Worm (Caenorhabditis elegans): Measurements from ENCODE around the gene C27D6.15.

Gene C27D6.15

ce11 chrII:5141945-5142514, 29.7 kb upstream of the C27D6.15 start, which contains the start of gene nas-29:
Gene nas-29, minus strand, starts transcription at chrII:5142036.
- TF ChIP-seq nhr-80 (tag; optimal IDR thresholded peaks at IDR 0.05) (peak; percentile 79), dox-1 (GFP tag; IDR thresholded peaks at IDR 0.05) (0 out of 2 replicates have a peak, but pooled peaks have one; percentile 29), ZK185.1 (tag; optimal IDR thresholded peaks at IDR 0.05; ENCODE audit: poor library complexity, severe bottlenecking) (no peak)

- TF ChIP-seq aptf-2 (GFP tag; conservative IDR thresholded peaks at IDR 0.05) (no peak), snpc-3.4 (tag; optimal IDR thresholded peaks at IDR 0.05) (no peak), egl-18 (GFP tag; IDR thresholded peaks at IDR 0.05) (no peak), C06A6.2 (GFP tag; conservative IDR thresholded peaks at IDR 0.05) (no peak)
These were observed 29.1 kb upstream of the C27D6.15 start, which contains the start of gene F58A6.1 for ce11 chrII:5142619-5143018. Gene F58A6.1, plus strand, starts transcription at chrII:5142919.

- TF ChIP-seq him-1 (tag; optimal IDR thresholded peaks at IDR 0.05), result no peak
- no peak for TF ChIP-seq unc-130 (GFP tag; optimal IDR thresholded peaks at IDR 0.05)
- TF ChIP-seq hlh-26 (GFP tag; conservative IDR thresholded peaks at IDR 0.05), result no peak
- TF ChIP-seq athp-1 (tag; optimal IDR thresholded peaks at IDR 0.05), result no peak
- TF ChIP-seq attf-5 (GFP tag; optimal IDR thresholded peaks at IDR 0.05), result no peak
- TF ChIP-seq aptf-3 (GFP tag; IDR thresholded peaks at IDR 0.05), result no peak
- no peak for TF ChIP-seq sea-2 (GFP tag; IDR thresholded peaks at IDR 0.05)
- no peak for TF ChIP-seq Y67H2A.10 (GFP tag; conservative IDR thresholded peaks at IDR 0.05)
- no peak for TF ChIP-seq nfyb-1 (GFP tag; IDR thresholded peaks at IDR 0.05)
- TF ChIP-seq ceh-27 (GFP tag; optimal IDR thresholded peaks at IDR 0.05), result no peak
- no peak for TF ChIP-seq nhr-27 (tag; optimal IDR thresholded peaks at IDR 0.05)
- TF ChIP-seq F57C9.4 (tag; optimal IDR thresholded peaks at IDR 0.05), result no peak
- no peak for TF ChIP-seq K11D2.4 (GFP tag; IDR thresholded peaks at IDR 0.05)
These were observed 23.4 kb upstream of the C27D6.15 start, which contains the start of gene F58A6.5 for ce11 chrII:5148349-5148748. Gene F58A6.5, minus strand, starts transcription at chrII:5148449.

- TF ChIP-seq egrh-3 (GFP tag; IDR thresholded peaks at IDR 0.05) (no peak), lir-1 (GFP tag; conservative IDR thresholded peaks at IDR 0.05) (no peak), Y67H2A.10 (GFP tag; conservative IDR thresholded peaks at IDR 0.05) (no peak), C17E4.6 (GFP tag; IDR thresholded peaks at IDR 0.05) (no peak), ceh-40 (GFP tag; IDR thresholded peaks at IDR 0.05) (no peak), ztf-18 (tag; optimal IDR thresholded peaks at IDR 0.05) (no peak), snpc-3.4 (tag; optimal IDR thresholded peaks at IDR 0.05) (no peak), him-1 (tag; optimal IDR thresholded peaks at IDR 0.05) (no peak), ceh-100 (GFP tag; IDR thresholded peaks at IDR 0.05) (no peak), F55B11.4 (tag; optimal IDR thresholded peaks at IDR 0.05; ENCODE audit: borderline replicate concordance, insufficient read depth) (no peak), egl-44 (GFP tag; IDR thresholded peaks at IDR 0.05) (no peak), sptf-2 (GFP tag; optimal IDR thresholded peaks at IDR 0.05) (no peak)
These were observed 20.9 kb upstream of the C27D6.15 start, which contains the start of gene srb-16 for ce11 chrII:5150829-5151228. Gene srb-16, minus strand, starts transcription at chrII:5150929.

ce11 chrII:5154540-5154939, 17.2 kb upstream of the C27D6.15 start, which contains the start of gene srb-12:
Gene srb-12, minus strand, starts transcription at chrII:5154640.
- TF ChIP-seq zim-3 (tag; optimal IDR thresholded peaks at IDR 0.05), result no peak
- TF ChIP-seq T07F8.4 (tag; optimal IDR thresholded peaks at IDR 0.05), result no peak
- TF ChIP-seq madf-8 (GFP tag; conservative IDR thresholded peaks at IDR 0.05), result no peak
- TF ChIP-seq F57C9.4 (tag; optimal IDR thresholded peaks at IDR 0.05), result no peak
- TF ChIP-seq snpc-3.4 (tag; optimal IDR thresholded peaks at IDR 0.05), result no peak
